Worm (Caenorhabditis elegans) whole organism, young adult: ENCODE measurements around the gene F26A1.8.

Source experiments
- B0035.1 ChIP-seq: sonication (generic microtip); optimal IDR thresholded peaks from 2 replicates; lab custom pipeline; 2016; ENCODE audit warnings: missing genetic modification characterization, mild to moderate bottlenecking, missing compliant biosample characterization, missing genotype, missing genetic modification reagents
- C17E4.6 ChIP-seq: fragments of 200-800 bp; sonication (Bioruptor generic); IDR thresholded peaks from 2 replicates; pipeline ENCODE4 v1.3.6; 2022; ENCODE audit warnings: missing genetic modification reagents, missing genetic modification characterization, missing compliant biosample characterization
- F49E8.2 ChIP-seq: sonication (generic microtip); optimal IDR thresholded peaks from 3 replicates; lab custom pipeline; 2017; ENCODE audit warnings: missing genetic modification characterization, mild to moderate bottlenecking, missing compliant biosample characterization, antibody characterized with exemption, moderate library complexity; ENCODE audit not compliant: insufficient read depth
- K11D2.4 ChIP-seq: fragments of 200-800 bp; sonication (Bioruptor generic); IDR thresholded peaks from 2 replicates; pipeline ENCODE4 v1.3.6; 2022; ENCODE audit warnings: missing genetic modification reagents, missing genetic modification characterization, missing compliant biosample characterization
- Y53G8AR.9 ChIP-seq: fragments of 200-800 bp; sonication (Bioruptor generic); conservative IDR thresholded peaks from 2 replicates; pipeline ENCODE4 v1.3.6; 2022; ENCODE audit warnings: missing genetic modification reagents, missing genetic modification characterization, missing compliant biosample characterization
- aptf-2 ChIP-seq: fragments of 200-800 bp; sonication (Bioruptor generic); conservative IDR thresholded peaks from 2 replicates; pipeline ENCODE4 v1.3.6; 2022; ENCODE audit warnings: missing genetic modification reagents, missing genetic modification characterization, missing compliant biosample characterization
- athp-1 ChIP-seq: sonication (generic microtip); optimal IDR thresholded peaks from 2 replicates; lab custom pipeline; 2017; ENCODE audit warnings: mild to moderate bottlenecking, missing genetic modification characterization, missing compliant biosample characterization
- attf-3 ChIP-seq: fragments of 200-800 bp; sonication (Bioruptor generic); conservative IDR thresholded peaks from 2 replicates; pipeline ENCODE4 v1.3.6; 2022; ENCODE audit warnings: missing genetic modification reagents, missing genetic modification characterization, missing compliant biosample characterization
- bed-1 ChIP-seq: fragments of 200-800 bp; sonication (Bioruptor generic); IDR thresholded peaks from 2 replicates; pipeline ENCODE4 v1.3.6; 2022; ENCODE audit warnings: missing genetic modification reagents, missing genetic modification characterization, missing compliant biosample characterization
- cebp-1 ChIP-seq, 2 experiments: fragments of 200-800 bp in 1 of 2; sonication (Bioruptor generic) in 1 of 2; sonication (generic microtip) in 1 of 2; IDR thresholded peaks in 1 of 2; optimal IDR thresholded peaks in 1 of 2; 2 replicates each; pipeline versions ENCODE4 v1.3.6 to Lab custom; 2017 to 2022; ENCODE audit warnings: missing compliant biosample characterization in 2 of 2, missing genetic modification characterization in 2 of 2, mild to moderate bottlenecking in 1 of 2, missing genetic modification reagents in 1 of 2, moderate library complexity in 1 of 2
- ceh-40 ChIP-seq: fragments of 200-800 bp; sonication (Bioruptor generic); IDR thresholded peaks from 2 replicates; pipeline ENCODE4 v1.3.6; 2022; ENCODE audit warnings: missing genetic modification characterization, missing compliant biosample characterization
- dpff-1 ChIP-seq: sonication (generic microtip); optimal IDR thresholded peaks from 2 replicates; lab custom pipeline; 2017; ENCODE audit warnings: mild to moderate bottlenecking, missing genetic modification characterization, missing compliant biosample characterization
- egl-44 ChIP-seq: fragments of 200-800 bp; sonication (Bioruptor generic); IDR thresholded peaks from 2 replicates; pipeline ENCODE4 v1.3.6; 2022; ENCODE audit warnings: missing genetic modification reagents, missing genetic modification characterization, missing compliant biosample characterization
- ekl-4 ChIP-seq: fragments of 200-800 bp; sonication (Bioruptor generic); IDR thresholded peaks from 2 replicates; pipeline ENCODE4 v1.3.6; 2022; ENCODE audit warnings: missing genetic modification reagents, missing genetic modification characterization, missing compliant biosample characterization
- ets-4 ChIP-seq: fragments of 200-800 bp; sonication (Bioruptor generic); optimal IDR thresholded peaks from 2 replicates; lab custom pipeline; 2018; ENCODE audit warnings: mild to moderate bottlenecking, missing genetic modification characterization, missing compliant biosample characterization
- fkh-3 ChIP-seq: sonication (generic microtip); optimal IDR thresholded peaks from 2 replicates; lab custom pipeline; 2016; ENCODE audit warnings: mild to moderate bottlenecking, missing genetic modification characterization, missing compliant biosample characterization
- him-1 ChIP-seq: sonication (generic microtip); optimal IDR thresholded peaks from 2 replicates; lab custom pipeline; 2016; ENCODE audit warnings: missing genotype, missing genetic modification reagents, missing genetic modification characterization, missing compliant biosample characterization
- hlh-12 ChIP-seq: sonication (generic microtip); optimal IDR thresholded peaks from 2 replicates; lab custom pipeline; 2016; ENCODE audit warnings: missing genetic modification characterization, missing compliant biosample characterization
- hmg-20 ChIP-seq: fragments of 200-800 bp; sonication (Bioruptor generic); IDR thresholded peaks from 2 replicates; pipeline ENCODE4 v1.3.6; 2022; ENCODE audit warnings: missing genetic modification reagents, missing genetic modification characterization, missing compliant biosample characterization
- hsf-1 ChIP-seq: fragments of 200-800 bp; sonication (Bioruptor generic); IDR thresholded peaks from 2 replicates; pipeline ENCODE4 v1.3.6; 2022; ENCODE audit warnings: missing genetic modification reagents, missing genetic modification characterization, missing compliant biosample characterization
- lin-35 ChIP-seq, 3 experiments: fragments of 150-350 bp in 2 of 3; sonication (generic microtip) in 1 of 3; optimal IDR thresholded peaks; 2 replicates each; lab custom pipeline; 2014 to 2018; ENCODE audit warnings: missing biosample characterization in 3 of 3, missing genetic modification characterization in 3 of 3, missing genetic modification reagents in 3 of 3
- lir-1 ChIP-seq: fragments of 200-800 bp; sonication (Bioruptor generic); conservative IDR thresholded peaks from 2 replicates; pipeline ENCODE4 v1.3.6; 2022; ENCODE audit warnings: missing genetic modification reagents, missing genetic modification characterization, missing compliant biosample characterization
- mel-28 ChIP-seq: sonication (generic microtip); optimal IDR thresholded peaks from 2 replicates; lab custom pipeline; 2016; ENCODE audit warnings: borderline replicate concordance, mild to moderate bottlenecking, missing genetic modification characterization, missing compliant biosample characterization
- nfya-1 ChIP-seq: sonication (generic microtip); optimal IDR thresholded peaks from 2 replicates; lab custom pipeline; 2017; ENCODE audit warnings: antibody characterized with exemption, missing compliant biosample characterization, missing genetic modification characterization, borderline replicate concordance; ENCODE audit not compliant: insufficient read depth
- nfya-2 ChIP-seq: fragments of 200-800 bp; sonication (Bioruptor generic); IDR thresholded peaks from 2 replicates; pipeline ENCODE4 v1.3.6; 2022; ENCODE audit warnings: missing genetic modification reagents, missing genetic modification characterization, missing compliant biosample characterization
- nhr-120 ChIP-seq: fragments of 200-800 bp; sonication (Bioruptor generic); IDR thresholded peaks from 2 replicates; pipeline ENCODE4 v1.3.6; 2022; ENCODE audit warnings: missing genetic modification characterization, missing compliant biosample characterization
- nhr-27 ChIP-seq: fragments of 200-800 bp; sonication (Bioruptor generic); optimal IDR thresholded peaks from 2 replicates; lab custom pipeline; 2018; ENCODE audit warnings: mild to moderate bottlenecking, missing genetic modification characterization, moderate library complexity, missing compliant biosample characterization
- nhr-90 ChIP-seq: sonication (generic microtip); optimal IDR thresholded peaks from 2 replicates; lab custom pipeline; 2016; ENCODE audit warnings: missing genotype, mild to moderate bottlenecking, missing genetic modification characterization, missing compliant biosample characterization
- pha-4 ChIP-seq: fragments of 150-350 bp; sonication (generic microtip); optimal IDR thresholded peaks from 2 replicates; lab custom pipeline; 2014; ENCODE audit warnings: missing biosample characterization, missing genetic modification reagents, missing genetic modification characterization
- rcor-1 ChIP-seq: fragments of 200-800 bp; sonication (Bioruptor generic); IDR thresholded peaks from 2 replicates; pipeline ENCODE4 v1.3.6; 2022; ENCODE audit warnings: missing genetic modification reagents, missing genetic modification characterization, missing compliant biosample characterization
- rec-8 ChIP-seq, 2 experiments: sonication (generic microtip); optimal IDR thresholded peaks; 2 replicates each; lab custom pipeline; 2016; ENCODE audit warnings: mild to moderate bottlenecking in 2 of 2, missing genetic modification characterization in 2 of 2, missing genetic modification reagents in 2 of 2, missing genotype in 2 of 2, missing biosample characterization in 1 of 2, missing compliant biosample characterization in 1 of 2, moderate library complexity in 1 of 2
- snpc-1.1 ChIP-seq: sonication (generic microtip); optimal IDR thresholded peaks from 2 replicates; lab custom pipeline; 2017; ENCODE audit warnings: missing genetic modification characterization, mild to moderate bottlenecking, missing compliant biosample characterization, antibody characterized with exemption, moderate library complexity, missing genotype, missing genetic modification reagents; ENCODE audit not compliant: insufficient read depth
- sptf-2 ChIP-seq: fragments of 200-800 bp; sonication (Bioruptor generic); optimal IDR thresholded peaks from 2 replicates; lab custom pipeline; 2018; ENCODE audit warnings: mild to moderate bottlenecking, missing genetic modification characterization, missing compliant biosample characterization
- unc-130 ChIP-seq: sonication (generic microtip); optimal IDR thresholded peaks from 2 replicates; lab custom pipeline; 2016; ENCODE audit warnings: missing genetic modification reagents, missing genetic modification characterization, missing compliant biosample characterization
- unc-62 ChIP-seq: fragments of 150-350 bp; optimal IDR thresholded peaks from 2 replicates; lab custom pipeline; 2014; ENCODE audit warnings: missing biosample characterization, missing genetic modification reagents, missing genetic modification characterization
- xnd-1 ChIP-seq: sonication (generic microtip); optimal IDR thresholded peaks from 2 replicates; lab custom pipeline; 2016; ENCODE audit warnings: missing genotype, missing genetic modification reagents, missing genetic modification characterization, missing compliant biosample characterization
- zfh-2 ChIP-seq: fragments of 200-800 bp; sonication (Bioruptor generic); conservative IDR thresholded peaks from 2 replicates; pipeline ENCODE4 v1.3.6; 2022; ENCODE audit warnings: missing genetic modification reagents, missing genetic modification characterization, missing compliant biosample characterization
- ztf-22 ChIP-seq: fragments of 200-800 bp; sonication (Bioruptor generic); optimal IDR thresholded peaks from 2 replicates; lab custom pipeline; 2018; ENCODE audit warnings: mild to moderate bottlenecking, missing genetic modification characterization, moderate library complexity, missing compliant biosample characterization
- ztf-26 ChIP-seq: sonication (generic microtip); optimal IDR thresholded peaks from 2 replicates; lab custom pipeline; 2017; ENCODE audit warnings: missing genetic modification characterization, missing compliant biosample characterization

The F26A1.8 gene

DNA sequence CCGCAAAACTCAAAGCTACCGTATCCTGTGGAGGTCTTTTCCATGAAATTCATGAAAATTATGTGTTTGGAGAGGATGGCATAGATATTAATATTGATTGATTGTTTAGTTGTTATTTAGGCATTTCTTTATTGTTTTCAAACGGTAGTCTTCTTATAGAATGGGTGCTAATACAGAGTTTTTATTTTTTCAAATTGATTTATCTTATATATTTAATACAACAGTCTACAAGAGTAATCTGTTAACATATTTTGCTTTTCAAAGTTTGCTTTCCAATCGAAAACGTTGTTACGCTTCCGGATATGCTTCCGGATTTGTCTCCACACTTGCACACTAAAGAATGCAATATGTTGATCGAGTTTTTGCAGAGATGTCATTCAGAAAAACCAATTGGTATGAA, 44.7 kb upstream of the F26A1.8 start, which contains the start of gene C35D10.17:
Gene C35D10.17 (plus strand): TSS at position 301 of the 400 bp plus-strand sequence.
- TF ChIP-seq hlh-12: no peak
- TF ChIP-seq xnd-1: no peak
- TF ChIP-seq hsf-1 (GFP tag; lab: Robert Waterston, UW): no peak
- no peak for TF ChIP-seq nfya-1 (tag; lab: Kevin White, UChicago)
- TF ChIP-seq ets-4 (GFP tag; lab: Kevin White, UChicago): no peak

DNA sequence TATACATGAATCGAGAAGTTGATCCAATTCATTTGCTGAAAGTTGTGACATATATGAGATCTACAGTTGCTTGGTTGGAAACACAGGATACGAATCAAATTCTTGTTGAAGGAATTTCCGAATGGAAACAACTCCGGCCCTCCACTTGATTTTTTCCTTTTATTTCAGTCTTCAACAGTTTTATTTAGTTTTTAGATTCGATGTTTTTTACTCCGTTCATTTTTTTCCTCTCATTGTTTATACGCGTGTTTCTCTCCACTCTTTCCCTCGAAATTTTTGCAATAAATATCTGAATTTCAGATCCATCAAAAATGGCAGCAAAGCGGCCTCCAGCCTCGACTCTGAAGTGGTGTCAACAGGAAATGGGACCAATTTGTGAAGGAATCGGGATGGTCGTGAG, 41.1 kb upstream of the F26A1.8 start, which contains the start of gene coq-8:
Gene coq-8 (plus strand): TSS at position 301 of the 400 bp plus-strand sequence.
- no peak for TF ChIP-seq ceh-40 (GFP tag; lab: Robert Waterston, UW)
- no peak for TF ChIP-seq ekl-4
- TF ChIP-seq ztf-22 (GFP tag; lab: Kevin White, UChicago): no peak
- TF ChIP-seq aptf-2: no peak
- no peak for TF ChIP-seq dpff-1 (tag; lab: Kevin White, UChicago)
- no peak for TF ChIP-seq fkh-3 (tag; lab: Kevin White, UChicago)
- no peak for TF ChIP-seq rcor-1 (GFP tag; lab: Robert Waterston, UW)
- TF ChIP-seq egl-44 (GFP tag; lab: Robert Waterston, UW): no peak
- no peak for TF ChIP-seq F49E8.2 (tag; lab: Kevin White, UChicago)

DNA sequence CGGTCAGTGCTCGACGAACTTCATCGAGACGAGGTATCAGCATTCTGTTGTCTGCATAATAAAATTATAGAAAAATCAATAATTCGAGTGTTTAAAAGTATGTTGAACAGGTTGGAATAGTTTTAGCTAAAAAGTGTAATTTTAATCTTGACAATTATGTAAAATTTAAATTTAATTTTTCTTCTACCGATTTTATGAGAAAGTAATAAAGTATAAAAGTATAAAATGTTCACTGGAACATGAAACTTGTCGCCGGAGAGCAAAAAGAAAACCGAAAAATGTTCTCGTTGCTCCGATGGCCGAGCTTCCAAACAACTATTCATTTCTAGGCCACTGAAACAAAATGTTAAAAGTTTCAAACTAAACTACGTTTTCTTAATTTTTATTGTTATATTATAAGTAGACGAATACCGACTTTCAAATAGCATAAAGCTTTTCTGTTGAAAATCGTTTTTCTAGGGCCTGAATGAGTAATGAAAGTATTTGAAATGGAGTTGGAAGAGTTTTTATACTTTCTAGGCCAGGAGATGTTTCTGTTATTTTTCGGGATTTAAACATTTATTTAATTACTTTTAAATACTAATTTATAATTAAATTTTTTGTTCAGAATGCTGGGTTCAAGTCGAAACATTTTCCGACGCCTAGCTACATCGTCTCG, 39.8 kb upstream of the F26A1.8 start, which contains the start of the genes C35D10.10 and C35D10.5:
Gene C35D10.10 (minus strand): TSS at position 51 of the 658 bp plus-strand sequence.
Gene C35D10.5 (plus strand): TSS at position 608 of the 658 bp plus-strand sequence.
- no peak for TF ChIP-seq mel-28
- peak in 1 of 2 experiments; percentile 20 for TF ChIP-seq rec-8 (tag; optimal IDR thresholded peaks at IDR 0.05; lab: Kevin White, UChicago)
- TF ChIP-seq unc-130: peak; percentile 10

- no peak for TF ChIP-seq K11D2.4 (GFP tag; lab: Robert Waterston, UW)
- no peak for TF ChIP-seq rcor-1 (GFP tag; lab: Robert Waterston, UW)
- no peak for TF ChIP-seq ztf-26
- TF ChIP-seq cebp-1 (GFP tag; IDR thresholded peaks at IDR 0.05; lab: Robert Waterston, UW): no peak
- TF ChIP-seq cebp-1 (tag; optimal IDR thresholded peaks at IDR 0.05; lab: Kevin White, UChicago): no peak
- no peak for TF ChIP-seq nfya-2
- TF ChIP-seq attf-3 (GFP tag; lab: Robert Waterston, UW): no peak
- TF ChIP-seq nhr-120: no peak
- TF ChIP-seq fkh-3 (tag; lab: Kevin White, UChicago): no peak
- TF ChIP-seq lin-35 (GFP tag; optimal IDR thresholded peaks at IDR 0.05; lab: Kevin White, UChicago): no peak
- TF ChIP-seq B0035.1: no peak
- TF ChIP-seq nhr-90 (tag; lab: Kevin White, UChicago): no peak
- no peak for TF ChIP-seq hmg-20 (GFP tag; lab: Robert Waterston, UW)
Observed at ce11 chrIII:4859039-4859438, 37.0 kb upstream of the F26A1.8 start, which contains the start of gene C35D10.6. C35D10.6 (plus strand) TSS chrIII:4859339.

ce11 chrIII:4856992-4857391, 35.0 kb upstream of the F26A1.8 start:
- TF ChIP-seq lir-1: no peak
- TF ChIP-seq bed-1 (GFP tag; lab: Robert Waterston, UW): no peak
- no peak for TF ChIP-seq nhr-90 (tag; lab: Kevin White, UChicago)
- TF ChIP-seq ztf-22 (GFP tag; lab: Kevin White, UChicago): no peak
- TF ChIP-seq athp-1: no peak
- TF ChIP-seq him-1: no peak
- no peak for TF ChIP-seq nhr-27 (tag; lab: Kevin White, UChicago)
- TF ChIP-seq sptf-2 (GFP tag; lab: Kevin White, UChicago): no peak
- TF ChIP-seq zfh-2 (GFP tag; lab: Robert Waterston, UW): no peak
- TF ChIP-seq snpc-1.1 (tag; lab: Kevin White, UChicago): no peak
- no peak for TF ChIP-seq C17E4.6 (GFP tag; lab: Robert Waterston, UW)
- TF ChIP-seq rcor-1 (GFP tag; lab: Robert Waterston, UW): no peak
- no peak for TF ChIP-seq unc-62 (GFP tag; lab: Kevin White, UChicago)
- no peak for TF ChIP-seq aptf-2
- TF ChIP-seq lin-35 (GFP tag; optimal IDR thresholded peaks at IDR 0.05; lab: Kevin White, UChicago): no peak
- no peak for TF ChIP-seq hlh-12
- TF ChIP-seq Y53G8AR.9 (GFP tag; lab: Robert Waterston, UW): no peak
- no peak for TF ChIP-seq pha-4 (tag; lab: Kevin White, UChicago)
